Worm (Caenorhabditis elegans) whole organism, L2 larva: ENCODE data around the gene ccpp-6.

ENCODE experiments used
- C34F6.9 ChIP-seq: fragments of 150-350 bp; optimal IDR thresholded peaks from 2 replicates; lab custom pipeline; 2014; ENCODE audit warnings: missing biosample characterization, missing genetic modification characterization
- F13H6.1 ChIP-seq: sonication (generic microtip); optimal IDR thresholded peaks from 2 replicates; lab custom pipeline; 2016; ENCODE audit warnings: missing genetic modification characterization, missing compliant biosample characterization
- R02D3.7 ChIP-seq: fragments of 150-350 bp; optimal IDR thresholded peaks from 2 replicates; lab custom pipeline; 2014; ENCODE audit warnings: missing biosample characterization, missing genetic modification characterization
- Y55F3AM.14 ChIP-seq: fragments of 200-800 bp; sonication (Bioruptor generic); optimal IDR thresholded peaks from 2 replicates; lab custom pipeline; 2018; ENCODE audit warnings: mild to moderate bottlenecking, missing genetic modification characterization, missing compliant biosample characterization
- ZK546.5 ChIP-seq: sonication (generic microtip); optimal IDR thresholded peaks from 2 replicates; lab custom pipeline; 2017; ENCODE audit warnings: missing biosample characterization, missing genetic modification characterization
- alr-1 ChIP-seq: fragments of 150-350 bp; optimal IDR thresholded peaks from 2 replicates; lab custom pipeline; 2014; ENCODE audit warnings: missing biosample characterization, missing genetic modification characterization
- aly-2 ChIP-seq: fragments of 150-350 bp; optimal IDR thresholded peaks from 2 replicates; lab custom pipeline; 2014; ENCODE audit warnings: missing biosample characterization, missing genetic modification characterization
- ama-1 ChIP-seq: fragments of 150-350 bp; optimal IDR thresholded peaks from 2 replicates; lab custom pipeline; 2018; ENCODE audit warnings: inconsistent platforms
- blmp-1 ChIP-seq: sonication (generic microtip); optimal IDR thresholded peaks from 2 replicates; lab custom pipeline; 2017; ENCODE audit warnings: missing genetic modification characterization, mild to moderate bottlenecking, missing compliant biosample characterization, antibody characterized with exemption, moderate library complexity; ENCODE audit not compliant: insufficient read depth
- ceh-16 ChIP-seq: fragments of 150-350 bp; optimal IDR thresholded peaks from 2 replicates; lab custom pipeline; 2014; ENCODE audit warnings: missing biosample characterization, missing genetic modification characterization
- ceh-82 ChIP-seq: fragments of 150-350 bp; optimal IDR thresholded peaks from 2 replicates; lab custom pipeline; 2014; ENCODE audit warnings: missing biosample characterization, missing genetic modification characterization
- crh-2 ChIP-seq: sonication (generic microtip); optimal IDR thresholded peaks from 2 replicates; lab custom pipeline; 2017; ENCODE audit warnings: missing biosample characterization, missing genetic modification characterization
- egl-27 ChIP-seq: sonication (generic microtip); optimal IDR thresholded peaks from 3 replicates; lab custom pipeline; 2017; ENCODE audit warnings: missing biosample characterization, missing genetic modification reagents, missing genetic modification characterization
- elt-1 ChIP-seq: fragments of 150-350 bp; optimal IDR thresholded peaks from 2 replicates; lab custom pipeline; 2014; ENCODE audit warnings: missing biosample characterization, missing genetic modification characterization
- elt-3 ChIP-seq: sonication (generic microtip); optimal IDR thresholded peaks from 2 replicates; lab custom pipeline; 2017; ENCODE audit warnings: missing biosample characterization, missing genetic modification characterization
- fos-1 ChIP-seq: fragments of 150-350 bp; optimal IDR thresholded peaks from 2 replicates; lab custom pipeline; 2014; ENCODE audit warnings: missing biosample characterization, missing genetic modification characterization
- gmeb-1 ChIP-seq: fragments of 150-350 bp; optimal IDR thresholded peaks from 2 replicates; lab custom pipeline; 2014; ENCODE audit warnings: missing biosample characterization, missing genetic modification characterization
- lin-11 ChIP-seq: fragments of 150-350 bp; sonication (generic microtip); optimal IDR thresholded peaks from 2 replicates; lab custom pipeline; 2014; ENCODE audit warnings: missing biosample characterization, missing genetic modification characterization, inconsistent platforms, mixed read lengths
- lin-13 ChIP-seq: fragments of 150-350 bp; optimal IDR thresholded peaks from 2 replicates; lab custom pipeline; 2014; ENCODE audit warnings: missing biosample characterization, missing genetic modification reagents, missing genetic modification characterization
- lin-39 ChIP-seq: fragments of 150-350 bp; optimal IDR thresholded peaks from 2 replicates; lab custom pipeline; 2014; ENCODE audit warnings: missing biosample characterization, missing genetic modification reagents, missing genetic modification characterization
- lsy-2 ChIP-seq, 2 experiments: fragments of 150-350 bp in 1 of 2; sonication (generic microtip) in 1 of 2; optimal IDR thresholded peaks; 2 replicates each; lab custom pipeline; 2014 to 2017; ENCODE audit warnings: missing biosample characterization in 2 of 2, missing genetic modification characterization in 2 of 2
- mab-5 ChIP-seq: fragments of 150-350 bp; optimal IDR thresholded peaks from 2 replicates; lab custom pipeline; 2014; ENCODE audit warnings: missing biosample characterization, missing genetic modification characterization
- mdl-1 ChIP-seq, 2 experiments: fragments of 150-350 bp in 1 of 2; sonication (generic microtip) in 1 of 2; optimal IDR thresholded peaks; 2 replicates each; lab custom pipeline; 2017; ENCODE audit warnings: missing biosample characterization in 2 of 2, missing genetic modification characterization in 2 of 2
- nhr-10 ChIP-seq: sonication (generic microtip); optimal IDR thresholded peaks from 2 replicates; lab custom pipeline; 2017; ENCODE audit warnings: missing biosample characterization, missing genetic modification characterization
- nhr-11 ChIP-seq: fragments of 150-350 bp; optimal IDR thresholded peaks from 2 replicates; lab custom pipeline; 2014; ENCODE audit warnings: missing biosample characterization, missing genetic modification characterization
- nhr-12 ChIP-seq: fragments of 150-350 bp; optimal IDR thresholded peaks from 2 replicates; lab custom pipeline; 2014; ENCODE audit warnings: missing biosample characterization, missing genetic modification characterization
- nhr-129 ChIP-seq: fragments of 150-350 bp; optimal IDR thresholded peaks from 2 replicates; lab custom pipeline; 2014; ENCODE audit warnings: missing biosample characterization, missing genetic modification characterization
- nhr-21 ChIP-seq: fragments of 150-350 bp; optimal IDR thresholded peaks from 2 replicates; lab custom pipeline; 2014; ENCODE audit warnings: missing biosample characterization, missing genetic modification characterization
- nhr-23 ChIP-seq: fragments of 150-350 bp; optimal IDR thresholded peaks from 2 replicates; lab custom pipeline; 2014; ENCODE audit warnings: missing biosample characterization, missing genetic modification reagents, missing genetic modification characterization
- nhr-237 ChIP-seq: fragments of 150-350 bp; optimal IDR thresholded peaks from 2 replicates; lab custom pipeline; 2014; ENCODE audit warnings: missing biosample characterization, missing genetic modification characterization
- nhr-25 ChIP-seq: fragments of 150-350 bp; sonication (generic microtip); optimal IDR thresholded peaks from 3 replicates; lab custom pipeline; 2014; ENCODE audit warnings: missing biosample characterization, missing genetic modification characterization
- nhr-6 ChIP-seq: fragments of 150-350 bp; optimal IDR thresholded peaks from 2 replicates; lab custom pipeline; 2014; ENCODE audit warnings: missing biosample characterization, missing genetic modification characterization
- nhr-77 ChIP-seq: fragments of 150-350 bp; optimal IDR thresholded peaks from 2 replicates; lab custom pipeline; 2014; ENCODE audit warnings: missing biosample characterization, missing genetic modification characterization
- peb-1 ChIP-seq: fragments of 150-350 bp; optimal IDR thresholded peaks from 2 replicates; lab custom pipeline; 2014; ENCODE audit warnings: missing biosample characterization, missing genetic modification characterization
- sem-4 ChIP-seq: fragments of 150-350 bp; optimal IDR thresholded peaks from 2 replicates; lab custom pipeline; 2014; ENCODE audit warnings: missing biosample characterization, missing genetic modification reagents, missing genetic modification characterization
- skn-1 ChIP-seq: sonication (generic microtip); optimal IDR thresholded peaks from 2 replicates; lab custom pipeline; 2017; ENCODE audit warnings: missing biosample characterization, missing genetic modification characterization
- sma-3 ChIP-seq: sonication (generic microtip); optimal IDR thresholded peaks from 2 replicates; lab custom pipeline; 2016; ENCODE audit warnings: missing genetic modification reagents, missing genetic modification characterization, missing compliant biosample characterization
- sma-9 ChIP-seq, 2 experiments: fragments of 150-350 bp in 1 of 2; sonication (generic microtip) in 1 of 2; optimal IDR thresholded peaks; 2 replicates each; lab custom pipeline; 2014 to 2016; ENCODE audit warnings: missing genetic modification characterization in 2 of 2, mild to moderate bottlenecking in 1 of 2, missing biosample characterization in 1 of 2, missing compliant biosample characterization in 1 of 2, missing genetic modification reagents in 1 of 2, moderate library complexity in 1 of 2
- snpc-4 ChIP-seq: fragments of 150-350 bp; optimal IDR thresholded peaks from 2 replicates; lab custom pipeline; 2014; ENCODE audit warnings: missing biosample characterization, missing genetic modification characterization
- unc-39 ChIP-seq: fragments of 150-350 bp; optimal IDR thresholded peaks from 2 replicates; lab custom pipeline; 2014; ENCODE audit warnings: missing biosample characterization, missing genetic modification characterization
- unc-55 ChIP-seq: fragments of 150-350 bp; sonication (generic microtip); optimal IDR thresholded peaks from 3 replicates; lab custom pipeline; 2014; ENCODE audit warnings: missing biosample characterization, missing genetic modification reagents, missing genetic modification characterization
- unc-62 ChIP-seq: fragments of 150-350 bp; optimal IDR thresholded peaks from 2 replicates; lab custom pipeline; 2014; ENCODE audit warnings: missing biosample characterization, missing genetic modification reagents, missing genetic modification characterization
- zag-1 ChIP-seq: fragments of 150-350 bp; optimal IDR thresholded peaks from 2 replicates; lab custom pipeline; 2014; ENCODE audit warnings: missing biosample characterization, missing genetic modification characterization
- ztf-1 ChIP-seq: fragments of 200-800 bp; sonication (Bioruptor generic); conservative IDR thresholded peaks from 2 replicates; pipeline ENCODE4 v1.3.6; 2022; ENCODE audit warnings: missing genetic modification characterization, missing compliant biosample characterization
- ztf-11 ChIP-seq: sonication (generic microtip); optimal IDR thresholded peaks from 2 replicates; lab custom pipeline; 2017; ENCODE audit warnings: missing biosample characterization, missing genetic modification characterization
- ztf-4 ChIP-seq: fragments of 150-350 bp; optimal IDR thresholded peaks from 2 replicates; lab custom pipeline; 2014; ENCODE audit warnings: missing biosample characterization, missing genetic modification characterization

Gene ccpp-6

ce11 chrII:5373275-5374047 lies 13.7 kb downstream of the ccpp-6 start, which contains the start of the genes agt-2 and F09E5.3:
agt-2 (minus strand) TSS chrII:5373827.
F09E5.3 (plus strand) TSS chrII:5373997.
- TF ChIP-seq nhr-23 (no peak), C34F6.9 (tag; lab: Kevin White, UChicago) (peak; percentile 99), ceh-16 (tag; lab: Kevin White, UChicago) (peak; percentile 86), ztf-1 (GFP tag; lab: Robert Waterston, UW) (no peak), egl-27 (peak; percentile 81), lin-11 (peak; percentile 60), nhr-11 (tag; lab: Kevin White, UChicago) (no peak), gmeb-1 (peak; percentile 92), nhr-237 (tag; lab: Kevin White, UChicago) (peak; percentile 11), mdl-1 (tag; optimal IDR thresholded peaks at IDR 0.05; lab: Kevin White, UChicago) (peak in 1 of 2 experiments; percentile 54), unc-62 (no peak), sem-4 (tag; lab: Kevin White, UChicago) (peak; percentile 83), lin-13 (GFP tag; lab: Kevin White, UChicago) (peak; percentile 92), F13H6.1 (peak; percentile 92), unc-55 (GFP tag; lab: Kevin White, UChicago) (peak; percentile 94), ZK546.5 (peak; percentile 43), elt-3 (tag; lab: Kevin White, UChicago) (no peak), nhr-6 (tag; lab: Kevin White, UChicago) (peak; percentile 92), snpc-4 (tag; lab: Kevin White, UChicago) (peak; percentile 82), mab-5 (tag; lab: Kevin White, UChicago) (peak; percentile 94), fos-1 (tag; lab: Kevin White, UChicago) (peak; percentile 92), nhr-12 (tag; lab: Kevin White, UChicago) (peak; percentile 55), crh-2 (tag; lab: Kevin White, UChicago) (peak; percentile 94), sma-3 (GFP tag; lab: Kevin White, UChicago) (peak; percentile 89), Y55F3AM.14 (GFP tag; lab: Kevin White, UChicago) (no peak), ama-1 (lab: Kevin White, UChicago) (peak; percentile 71), ceh-82 (peak; percentile 24), skn-1 (tag; lab: Kevin White, UChicago) (peak; percentile 52), sma-9 (GFP tag; optimal IDR thresholded peaks at IDR 0.05; lab: Kevin White, UChicago) (peak; percentile 95), sma-9 (tag; optimal IDR thresholded peaks at IDR 0.05; lab: Kevin White, UChicago) (no peak), ztf-11 (tag; lab: Kevin White, UChicago) (no peak), nhr-25 (peak; percentile 96), ztf-4 (tag; lab: Kevin White, UChicago) (peak; percentile 83), R02D3.7 (peak; percentile 50), aly-2 (tag; lab: Kevin White, UChicago) (no peak), nhr-129 (peak; percentile 90), nhr-10 (peak; percentile 37), alr-1 (tag; lab: Kevin White, UChicago) (no peak), blmp-1 (peak; percentile 63), peb-1 (tag; lab: Kevin White, UChicago) (no peak), zag-1 (tag; lab: Kevin White, UChicago) (peak; percentile 74), unc-39 (tag; lab: Kevin White, UChicago) (no peak), elt-1 (tag; lab: Kevin White, UChicago) (no peak), nhr-77 (peak; percentile 61), lsy-2 (tag; optimal IDR thresholded peaks at IDR 0.05; lab: Kevin White, UChicago) (peak; percentile 90 to 96), nhr-21 (peak; percentile 86), lin-39 (tag; lab: Kevin White, UChicago) (no peak)
- TF ChIP-seq, all 48 proteins: peak for 33
